Fruit fly (Drosophila melanogaster) whole organism, adult: ENCODE data around the gene Tg.

ENCODE experiments used
- CG1620 ChIP-seq: fragments of 200-800 bp; sonication (Bioruptor generic); optimal IDR thresholded peaks from 2 replicates; lab custom pipeline; 2016; ENCODE audit warnings: missing biosample characterization, missing genetic modification characterization
- CG33017 ChIP-seq: fragments of 200-800 bp; sonication (Bioruptor generic); optimal IDR thresholded peaks from 2 replicates; lab custom pipeline; 2018; ENCODE audit warnings: missing biosample characterization, mild to moderate bottlenecking, missing genetic modification characterization, moderate library complexity
- CG7045 ChIP-seq: fragments of 200-800 bp; sonication (Bioruptor generic); optimal IDR thresholded peaks from 2 replicates; lab custom pipeline; 2017; ENCODE audit warnings: missing biosample characterization, mild to moderate bottlenecking, missing genetic modification characterization
- CG7101 ChIP-seq: fragments of 200-800 bp; sonication (Bioruptor generic); optimal IDR thresholded peaks from 2 replicates; lab custom pipeline; 2018; ENCODE audit warnings: missing biosample characterization, mild to moderate bottlenecking, missing genetic modification characterization, moderate library complexity
- Crg-1 ChIP-seq: fragments of 200-800 bp; sonication (Bioruptor generic); optimal IDR thresholded peaks from 2 replicates; lab custom pipeline; 2016; ENCODE audit warnings: missing biosample characterization, missing genetic modification characterization
- Mnt ChIP-seq: fragments of 200-800 bp; sonication (Bioruptor generic); optimal IDR thresholded peaks from 2 replicates; lab custom pipeline; 2016; ENCODE audit warnings: missing biosample characterization, mild to moderate bottlenecking, missing genetic modification characterization
- kay ChIP-seq: fragments of 200-800 bp; sonication (Bioruptor generic); peaks from one replicate; lab custom pipeline; 2016; ENCODE audit warnings: missing biosample characterization, missing genetic modification characterization, borderline replicate concordance
- toe ChIP-seq: fragments of 200-800 bp; sonication (Bioruptor generic); optimal IDR thresholded peaks from 2 replicates; lab custom pipeline; 2016; ENCODE audit warnings: missing biosample characterization, missing genetic modification characterization

DNA sequence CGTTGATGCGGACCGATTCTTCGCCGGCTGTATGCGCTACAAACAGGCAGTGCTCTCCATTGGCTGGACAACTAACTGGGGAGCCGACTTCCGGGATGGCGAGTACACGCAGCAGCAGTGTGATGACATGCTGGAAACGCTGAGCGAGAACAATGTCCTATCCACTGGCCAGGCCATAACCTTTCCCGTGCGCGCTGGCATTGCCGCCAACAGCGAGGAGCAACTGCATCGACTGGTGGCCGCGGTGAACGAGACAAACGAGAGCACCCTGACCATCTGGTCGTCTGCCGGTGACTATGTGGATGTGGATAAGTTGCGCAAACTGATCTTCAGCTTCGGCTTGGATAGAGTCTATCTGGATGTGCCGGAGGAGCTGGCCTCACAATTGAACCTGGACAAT lies 25.0 kb upstream of the Tg start:
- no peak for TF ChIP-seq CG7045
- TF ChIP-seq Crg-1 (GFP tag; lab: Kevin White, UChicago), result no peak
- TF ChIP-seq CG33017 (tag; lab: Kevin White, UChicago), result no peak
- TF ChIP-seq toe (GFP tag; lab: Kevin White, UChicago), result no peak
- TF ChIP-seq CG7101 (tag; lab: Kevin White, UChicago), result no peak
- TF ChIP-seq Mnt (GFP tag; lab: Kevin White, UChicago), result no peak
- no peak for TF ChIP-seq CG1620 (GFP tag; lab: Kevin White, UChicago)
- TF ChIP-seq kay (GFP tag; lab: Kevin White, UChicago), result no peak
